Fruit fly (Drosophila melanogaster) whole organism: Measurements from ENCODE around the gene CG7778.

ENCODE experiments used
- CG8478 ChIP-seq: fragments of >200 bp; optimal IDR thresholded peaks from 2 replicates; lab custom pipeline; 2018; ENCODE audit warnings: inconsistent platforms
- Dll ChIP-seq: fragments of >200 bp; optimal IDR thresholded peaks from 2 replicates; lab custom pipeline; 2017
- psq ChIP-seq: fragments of >200 bp; optimal IDR thresholded peaks from 2 replicates; lab custom pipeline; 2017

dm6 chr2L:8304635-8305034, 41.8 kb upstream of the CG7778 start:
- TF ChIP-seq psq (lab: Kevin White, UChicago) (no peak), Dll (lab: Kevin White, UChicago) (no peak), CG8478 (lab: Kevin White, UChicago) (no peak)
